Worm (Caenorhabditis elegans) whole organism, L1 larva: ENCODE data around the gene fmi-1.

ENCODE experiments used
- aly-2 ChIP-seq: fragments of 150-350 bp; optimal IDR thresholded peaks from 2 replicates; lab custom pipeline; 2014; ENCODE audit warnings: missing biosample characterization, missing genetic modification characterization
- blmp-1 ChIP-seq: fragments of 150-350 bp; optimal IDR thresholded peaks from 2 replicates; lab custom pipeline; 2014; ENCODE audit warnings: missing biosample characterization, missing genetic modification characterization
- ceh-8 ChIP-seq: fragments of 200-800 bp; sonication (Bioruptor generic); optimal IDR thresholded peaks from 2 replicates; lab custom pipeline; 2018; ENCODE audit warnings: mild to moderate bottlenecking, missing genetic modification characterization, moderate library complexity, missing compliant biosample characterization
- ces-1 ChIP-seq: fragments of 150-350 bp; optimal IDR thresholded peaks from 2 replicates; lab custom pipeline; 2014; ENCODE audit warnings: missing biosample characterization, missing genetic modification reagents, missing genetic modification characterization
- dpl-1 ChIP-seq, 3 experiments: fragments of 150-350 bp in 2 of 3; sonication (generic microtip) in 1 of 3; optimal IDR thresholded peaks; 2 replicates each; lab custom pipeline; 2014 to 2017; ENCODE audit warnings: missing biosample characterization in 3 of 3, missing genetic modification characterization in 3 of 3, missing genetic modification reagents in 3 of 3
- dsc-1 ChIP-seq: sonication (generic microtip); optimal IDR thresholded peaks from 2 replicates; lab custom pipeline; 2016; ENCODE audit warnings: mild to moderate bottlenecking, missing genetic modification characterization, missing compliant biosample characterization
- efl-1 ChIP-seq, 4 experiments: fragments of 150-350 bp; optimal IDR thresholded peaks in 3 of 4; peaks in 1 of 4; 1 replicate in 1 of 4; 2 replicates in 3 of 4; lab custom pipeline; 2014; ENCODE audit warnings: missing biosample characterization in 2 of 4, missing genetic modification characterization in 2 of 4, missing genetic modification reagents in 2 of 4
- egl-13 ChIP-seq: sonication (generic microtip); optimal IDR thresholded peaks from 2 replicates; lab custom pipeline; 2016; ENCODE audit warnings: missing genotype, missing genetic modification reagents, missing genetic modification characterization, missing compliant biosample characterization
- egl-27 ChIP-seq, 2 experiments: fragments of 150-350 bp in 1 of 2; sonication (generic microtip); optimal IDR thresholded peaks; 3 replicates each; lab custom pipeline; 2017 to 2018; ENCODE audit warnings: missing biosample characterization in 2 of 2, missing genetic modification characterization in 2 of 2, missing genetic modification reagents in 2 of 2
- elt-2 ChIP-seq: sonication (generic microtip); optimal IDR thresholded peaks from 2 replicates; lab custom pipeline; 2016; ENCODE audit warnings: missing genetic modification characterization, mild to moderate bottlenecking, inconsistent platforms, missing compliant biosample characterization, missing genetic modification reagents
- elt-3 ChIP-seq, 6 experiments: fragments of 150-350 bp in 1 of 6; sonication (generic microtip); optimal IDR thresholded peaks; 2 replicates each; lab custom pipeline; 2017 to 2018; ENCODE audit warnings: missing biosample characterization in 6 of 6, missing genetic modification characterization in 6 of 6, inconsistent platforms in 1 of 6
- fkh-10 ChIP-seq: sonication (generic microtip); optimal IDR thresholded peaks from 2 replicates; lab custom pipeline; 2017; ENCODE audit warnings: missing biosample characterization, missing genetic modification reagents, missing genetic modification characterization
- fkh-4 ChIP-seq: sonication (generic microtip); optimal IDR thresholded peaks from 2 replicates; lab custom pipeline; 2016; ENCODE audit warnings: missing compliant biosample characterization, missing genetic modification characterization, borderline replicate concordance
- grh-1 ChIP-seq: fragments of 200-800 bp; sonication (Bioruptor generic); IDR thresholded peaks from 2 replicates; pipeline ENCODE4 v1.3.6; 2022; ENCODE audit warnings: missing genetic modification reagents, missing genetic modification characterization, missing compliant biosample characterization
- irx-1 ChIP-seq: sonication (generic microtip); optimal IDR thresholded peaks from 2 replicates; lab custom pipeline; 2016; ENCODE audit warnings: missing genetic modification characterization, missing compliant biosample characterization
- lin-14 ChIP-seq: fragments of 200-800 bp; sonication (Bioruptor generic); optimal IDR thresholded peaks from 2 replicates; lab custom pipeline; 2018; ENCODE audit warnings: mild to moderate bottlenecking, missing genetic modification characterization, moderate library complexity, missing compliant biosample characterization
- lin-15B ChIP-seq: fragments of 150-350 bp; sonication (generic microtip); optimal IDR thresholded peaks from 3 replicates; lab custom pipeline; 2014; ENCODE audit warnings: missing biosample characterization, missing genetic modification characterization
- lin-35 ChIP-seq, 2 experiments: fragments of 150-350 bp; optimal IDR thresholded peaks; 2 replicates each; lab custom pipeline; 2014; ENCODE audit warnings: missing biosample characterization in 2 of 2, missing genetic modification characterization in 2 of 2, missing genetic modification reagents in 2 of 2
- lin-39 ChIP-seq: fragments of 150-350 bp; optimal IDR thresholded peaks from 2 replicates; lab custom pipeline; 2014; ENCODE audit warnings: missing biosample characterization, missing genetic modification reagents, missing genetic modification characterization
- mdl-1 ChIP-seq, 2 experiments: fragments of 150-350 bp; optimal IDR thresholded peaks; 2 replicates each; lab custom pipeline; 2014 to 2017; ENCODE audit warnings: missing biosample characterization in 2 of 2, missing genetic modification characterization in 2 of 2, inconsistent platforms in 1 of 2
- nhr-28 ChIP-seq: fragments of 150-350 bp; optimal IDR thresholded peaks from 2 replicates; lab custom pipeline; 2014; ENCODE audit warnings: missing biosample characterization, missing genetic modification characterization
- nhr-71 ChIP-seq: sonication (generic microtip); optimal IDR thresholded peaks from 2 replicates; lab custom pipeline; 2016; ENCODE audit warnings: mild to moderate bottlenecking, missing genetic modification characterization, moderate library complexity, missing compliant biosample characterization
- nhr-77 ChIP-seq: fragments of 150-350 bp; optimal IDR thresholded peaks from 2 replicates; lab custom pipeline; 2014; ENCODE audit warnings: missing biosample characterization, missing genetic modification characterization
- nhr-85 ChIP-seq: sonication (generic microtip); peaks from one replicate; lab custom pipeline; 2016; ENCODE audit warnings: missing genetic modification characterization, inconsistent platforms, missing compliant biosample characterization
- pax-3 ChIP-seq: fragments of 200-800 bp; sonication (Bioruptor generic); optimal IDR thresholded peaks from 2 replicates; lab custom pipeline; 2018; ENCODE audit warnings: mild to moderate bottlenecking, missing genetic modification characterization, moderate library complexity, missing compliant biosample characterization
- snpc-4 ChIP-seq: fragments of 150-350 bp; optimal IDR thresholded peaks from 2 replicates; lab custom pipeline; 2014; ENCODE audit warnings: missing biosample characterization, missing genetic modification characterization
- sptf-1 ChIP-seq: fragments of 150-350 bp; optimal IDR thresholded peaks from 2 replicates; lab custom pipeline; 2014; ENCODE audit warnings: missing biosample characterization, missing genetic modification characterization
- tbx-2 ChIP-seq: sonication (generic microtip); optimal IDR thresholded peaks from 2 replicates; lab custom pipeline; 2016; ENCODE audit warnings: missing genetic modification characterization, missing compliant biosample characterization
- unc-130 ChIP-seq: fragments of 150-350 bp; optimal IDR thresholded peaks from 2 replicates; lab custom pipeline; 2017; ENCODE audit warnings: missing biosample characterization, missing genetic modification characterization, inconsistent platforms
- xbp-1 ChIP-seq: sonication (generic microtip); optimal IDR thresholded peaks from 2 replicates; lab custom pipeline; 2016; ENCODE audit warnings: missing genetic modification characterization, missing compliant biosample characterization
- zag-1 ChIP-seq: fragments of 150-350 bp; optimal IDR thresholded peaks from 2 replicates; lab custom pipeline; 2014; ENCODE audit warnings: missing biosample characterization, missing genetic modification characterization

The fmi-1 gene

ce11 chrV:13046125-13047123 is 27.6 kb downstream of the fmi-1 start:
- TF ChIP-seq dpl-1 (GFP tag; optimal IDR thresholded peaks at IDR 0.05; lab: Kevin White, UChicago) (no peak), zag-1 (tag; lab: Kevin White, UChicago) (no peak), pax-3 (tag; lab: Kevin White, UChicago) (peak; percentile 8), mdl-1 (tag; optimal IDR thresholded peaks at IDR 0.05; lab: Kevin White, UChicago) (no peak), aly-2 (peak; percentile 51), grh-1 (GFP tag; lab: Robert Waterston, UW) (0 out of 2 replicates have a peak, but pooled peaks have one; percentile 25), elt-3 (tag; optimal IDR thresholded peaks at IDR 0.05; lab: Kevin White, UChicago) (peak in 2 of 6 experiments; percentile 30 to 43), lin-39 (tag; lab: Kevin White, UChicago) (no peak), egl-13 (tag; lab: Kevin White, UChicago) (no peak), nhr-71 (tag; lab: Kevin White, UChicago) (no peak), egl-27 (tag; optimal IDR thresholded peaks at IDR 0.05; lab: Kevin White, UChicago) (no peak), fkh-10 (no peak), xbp-1 (tag; lab: Kevin White, UChicago) (no peak), blmp-1 (tag; lab: Kevin White, UChicago) (peak; percentile 24), efl-1 (optimal IDR thresholded peaks at IDR 0.05; lab: Kevin White, UChicago) (no peak), efl-1 (GFP tag; optimal IDR thresholded peaks at IDR 0.05 in 1 of 2; lab: Kevin White, UChicago) (peak in 1 of 2 experiments; percentile 34), elt-2 (tag; lab: Kevin White, UChicago) (peak; percentile 58), ceh-8 (GFP tag; lab: Kevin White, UChicago) (no peak), lin-35 (GFP tag; optimal IDR thresholded peaks at IDR 0.05; lab: Kevin White, UChicago) (peak in 1 of 2 experiments; percentile 12), snpc-4 (tag; lab: Kevin White, UChicago) (no peak), nhr-28 (tag; lab: Kevin White, UChicago) (no peak), nhr-85 (tag; lab: Kevin White, UChicago) (peak; percentile 60), lin-15B (tag; lab: Kevin White, UChicago) (no peak), lin-14 (peak; percentile 31), irx-1 (tag; lab: Kevin White, UChicago) (no peak)

- TF ChIP-seq elt-2 (tag; lab: Kevin White, UChicago) (peak; percentile 67), lin-14 (peak; percentile 36), fkh-4 (tag; lab: Kevin White, UChicago) (no peak), irx-1 (tag; lab: Kevin White, UChicago) (no peak)
These were observed 28.7 kb downstream of the fmi-1 start, which contains the start of gene W07G4.5 for ce11 chrV:13047574-13048030. TSS of gene W07G4.5 (plus strand) at chrV:13047980.

ce11 chrV:13049149-13049610 is 30.3 kb downstream of the fmi-1 start, which contains the start of gene W07G4.8:
TSS of gene W07G4.8 (minus strand) at chrV:13049560.
- TF ChIP-seq aly-2 (peak; percentile 52), pax-3 (tag; lab: Kevin White, UChicago) (peak; percentile 27), efl-1 (optimal IDR thresholded peaks at IDR 0.05; lab: Kevin White, UChicago) (no peak), efl-1 (GFP tag; optimal IDR thresholded peaks at IDR 0.05 in 1 of 2; lab: Kevin White, UChicago) (peak in 1 of 2 experiments; percentile 29), lin-35 (GFP tag; optimal IDR thresholded peaks at IDR 0.05; lab: Kevin White, UChicago) (peak in 1 of 2 experiments; percentile 25), lin-14 (no peak), elt-2 (tag; lab: Kevin White, UChicago) (peak; percentile 10), tbx-2 (tag; lab: Kevin White, UChicago) (no peak)
- TF ChIP-seq, all 84 proteins: peak for 5

- TF ChIP-seq nhr-77 (no peak), sptf-1 (tag; lab: Kevin White, UChicago) (no peak), dsc-1 (tag; lab: Kevin White, UChicago) (no peak), ces-1 (GFP tag; lab: Kevin White, UChicago) (no peak), ceh-8 (GFP tag; lab: Kevin White, UChicago) (no peak), unc-130 (no peak)
These were observed 34.8 kb downstream of the fmi-1 start, which contains the start of gene srr-1 for ce11 chrV:13053635-13054034. TSS of gene srr-1 (minus strand) at chrV:13053735.
